Worm (Caenorhabditis elegans): ENCODE data around the gene F26A10.2.

DNA sequence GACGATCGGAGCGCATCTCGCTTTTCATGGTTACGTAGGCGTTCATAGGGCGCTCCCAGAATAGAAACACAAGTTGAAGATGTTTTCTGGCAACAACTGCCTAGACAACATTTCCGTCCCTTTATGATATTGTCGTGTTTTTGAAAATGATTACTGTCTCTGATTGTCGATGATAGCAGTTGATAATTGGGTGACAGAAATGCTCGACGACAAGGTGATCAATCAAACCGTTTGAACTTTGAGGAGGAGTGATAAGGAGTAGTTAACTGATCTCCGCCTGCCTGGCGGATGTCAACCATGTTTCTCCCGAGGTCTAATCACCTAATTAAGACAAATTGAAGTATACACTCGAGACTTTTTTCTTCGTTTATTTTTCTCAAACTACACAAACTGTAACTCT is 61.3 kb downstream of the F26A10.2 start:
- TF ChIP-seq tbx-11 (GFP tag; IDR thresholded peaks at IDR 0.05): no peak
- TF ChIP-seq ama-1 (optimal IDR thresholded peaks at IDR 0.05): no peak
- no peak for TF ChIP-seq tbx-37 (GFP tag; conservative IDR thresholded peaks at IDR 0.05)
- no peak for TF ChIP-seq flt-1 (GFP tag; IDR thresholded peaks at IDR 0.05)
- no peak for TF ChIP-seq pes-1 (GFP tag; IDR thresholded peaks at IDR 0.05)
- TF ChIP-seq tra-4 (tag; optimal IDR thresholded peaks at IDR 0.05): no peak
- TF ChIP-seq ceh-13 (GFP tag; optimal IDR thresholded peaks at IDR 0.05): no peak
- TF ChIP-seq hmbx-1 (tag; optimal IDR thresholded peaks at IDR 0.05): no peak
- TF ChIP-seq ceh-36 (tag; optimal IDR thresholded peaks at IDR 0.05): no peak
- no peak for TF ChIP-seq hnd-1 (tag; optimal IDR thresholded peaks at IDR 0.05)
- no peak for TF ChIP-seq F13C5.2 (tag; optimal IDR thresholded peaks at IDR 0.05)
- TF ChIP-seq sea-1 (GFP tag; conservative IDR thresholded peaks at IDR 0.05): no peak
- no peak for TF ChIP-seq B0310.2 (tag; optimal IDR thresholded peaks at IDR 0.05)

Data from whole organism, early embryonic.